Fruit fly (Drosophila melanogaster) whole organism, adult: ENCODE results near the gene CG10154.

Experiments
- CG11617 ChIP-seq: fragments of 200-800 bp; sonication (Bioruptor generic); optimal IDR thresholded peaks from 2 replicates; lab custom pipeline; 2017; ENCODE audit warnings: mild to moderate bottlenecking, missing biosample characterization, missing genetic modification reagents, missing genetic modification characterization
- CG12768 ChIP-seq: fragments of 200-800 bp; sonication (Bioruptor generic); optimal IDR thresholded peaks from 2 replicates; lab custom pipeline; 2017; ENCODE audit warnings: missing biosample characterization, missing genetic modification characterization, mild to moderate bottlenecking, moderate library complexity, missing genetic modification reagents
- CG1620 ChIP-seq: fragments of 200-800 bp; sonication (Bioruptor generic); optimal IDR thresholded peaks from 2 replicates; lab custom pipeline; 2016; ENCODE audit warnings: missing biosample characterization, missing genetic modification characterization
- CG5204 ChIP-seq: fragments of 200-800 bp; sonication (Bioruptor generic); optimal IDR thresholded peaks from 2 replicates; lab custom pipeline; 2016; ENCODE audit warnings: missing biosample characterization, missing genetic modification characterization
- CG7045 ChIP-seq: fragments of 200-800 bp; sonication (Bioruptor generic); optimal IDR thresholded peaks from 2 replicates; lab custom pipeline; 2017; ENCODE audit warnings: missing biosample characterization, mild to moderate bottlenecking, missing genetic modification characterization
- CG7101 ChIP-seq: fragments of 200-800 bp; sonication (Bioruptor generic); optimal IDR thresholded peaks from 2 replicates; lab custom pipeline; 2018; ENCODE audit warnings: missing biosample characterization, mild to moderate bottlenecking, missing genetic modification characterization, moderate library complexity
- Clk ChIP-seq: fragments of 200-800 bp; sonication (Bioruptor generic); optimal IDR thresholded peaks from 2 replicates; lab custom pipeline; 2017; ENCODE audit warnings: missing biosample characterization, missing genetic modification characterization
- Crg-1 ChIP-seq: fragments of 200-800 bp; sonication (Bioruptor generic); optimal IDR thresholded peaks from 2 replicates; lab custom pipeline; 2016; ENCODE audit warnings: missing biosample characterization, missing genetic modification characterization
- bab1 ChIP-seq: fragments of 200-800 bp; sonication (Bioruptor generic); optimal IDR thresholded peaks from 3 replicates; lab custom pipeline; 2019; ENCODE audit warnings: missing biosample characterization, mild to moderate bottlenecking, missing genetic modification characterization, moderate library complexity
- cnc ChIP-seq, 2 experiments: fragments of >200 bp; optimal IDR thresholded peaks; 2 replicates each; lab custom pipeline; 2017
- kay ChIP-seq: fragments of 200-800 bp; sonication (Bioruptor generic); peaks from one replicate; lab custom pipeline; 2016; ENCODE audit warnings: missing biosample characterization, missing genetic modification characterization, borderline replicate concordance
- pad ChIP-seq: fragments of 200-800 bp; sonication (Bioruptor generic); optimal IDR thresholded peaks from 3 replicates; lab custom pipeline; 2017; ENCODE audit warnings: missing biosample characterization, missing genetic modification characterization, mild to moderate bottlenecking, moderate library complexity, missing genetic modification reagents
- tj ChIP-seq: fragments of 200-800 bp; sonication (Bioruptor generic); optimal IDR thresholded peaks from 3 replicates; lab custom pipeline; 2017; ENCODE audit warnings: missing biosample characterization, mild to moderate bottlenecking, missing genetic modification characterization, moderate library complexity
- toe ChIP-seq: fragments of 200-800 bp; sonication (Bioruptor generic); optimal IDR thresholded peaks from 2 replicates; lab custom pipeline; 2016; ENCODE audit warnings: missing biosample characterization, missing genetic modification characterization

- TF ChIP-seq Clk, result no peak
- TF ChIP-seq CG5204, result no peak
- peak; percentile 11 for TF ChIP-seq CG7045 (GFP tag; lab: Kevin White, UChicago)
- no peak for TF ChIP-seq cnc (optimal IDR thresholded peaks at IDR 0.05; lab: Kevin White, UChicago)
- TF ChIP-seq toe (GFP tag; lab: Kevin White, UChicago), result no peak
- TF ChIP-seq CG12768 (GFP tag; lab: Kevin White, UChicago), result no peak
- no peak for TF ChIP-seq CG1620
- no peak for TF ChIP-seq pad (GFP tag; lab: Kevin White, UChicago)
- TF ChIP-seq kay (GFP tag; lab: Kevin White, UChicago), result no peak
- no peak for TF ChIP-seq CG11617 (GFP tag; lab: Kevin White, UChicago)
- TF ChIP-seq CG7101 (tag; lab: Kevin White, UChicago), result no peak
- TF ChIP-seq bab1, result no peak
- no peak for TF ChIP-seq Crg-1 (GFP tag; lab: Kevin White, UChicago)
- no peak for TF ChIP-seq tj (GFP tag; lab: Kevin White, UChicago)
Measured at dm6 chr3L:13435170-13435727, 1.7 kb downstream of the CG10154 start, which contains the start of gene CG10713.
